Fruit fly (Drosophila melanogaster) whole organism, embryonic: ENCODE results near the gene CG3434.

Experiments
- C15 ChIP-seq: fragments of 200-800 bp; sonication (Bioruptor generic); IDR thresholded peaks from 3 replicates; pipeline ENCODE4 v1.3.6; 2022; ENCODE audit warnings: missing biosample characterization, missing genetic modification characterization
- CG10565 ChIP-seq: fragments of 200-800 bp; sonication (Bioruptor generic); optimal IDR thresholded peaks from 3 replicates; lab custom pipeline; 2016; ENCODE audit warnings: missing biosample characterization, mild to moderate bottlenecking, missing genetic modification characterization
- CG11093 ChIP-seq: fragments of 200-800 bp; sonication (Bioruptor generic); IDR thresholded peaks from 3 replicates; pipeline ENCODE4 v1.3.6; 2022; ENCODE audit warnings: missing biosample characterization, missing genetic modification characterization
- CG11456 ChIP-seq: fragments of 200-800 bp; sonication (Bioruptor generic); IDR thresholded peaks from 3 replicates; pipeline ENCODE4 v1.3.6; 2022; ENCODE audit warnings: missing biosample characterization, missing genetic modification characterization
- CG12769 ChIP-seq: fragments of 200-800 bp; sonication (Bioruptor generic); optimal IDR thresholded peaks from 2 replicates; lab custom pipeline; 2019; ENCODE audit warnings: missing biosample characterization, mild to moderate bottlenecking, missing genetic modification characterization, moderate library complexity
- CG13287 ChIP-seq: fragments of 200-800 bp; sonication (Bioruptor generic); IDR thresholded peaks from 2 replicates; pipeline ENCODE4 v1.3.6; 2022; ENCODE audit warnings: missing biosample characterization, missing genetic modification characterization; ENCODE audit not compliant: partially characterized antibody
- CG1529 ChIP-seq: fragments of 200-800 bp; sonication (Bioruptor generic); optimal IDR thresholded peaks from 3 replicates; lab custom pipeline; 2018; ENCODE audit warnings: missing biosample characterization, missing genetic modification characterization
- CG15696 ChIP-seq: fragments of 200-800 bp; sonication (Bioruptor generic); optimal IDR thresholded peaks from 2 replicates; lab custom pipeline; 2019; ENCODE audit warnings: missing biosample characterization, mild to moderate bottlenecking, missing genetic modification characterization, moderate library complexity
- CG18262 ChIP-seq: fragments of 200-800 bp; optimal IDR thresholded peaks from 3 replicates; lab custom pipeline; 2019; ENCODE audit warnings: missing biosample characterization, mild to moderate bottlenecking, missing genetic modification characterization, moderate library complexity
- CG18476 ChIP-seq: fragments of 200-800 bp; sonication (Bioruptor generic); optimal IDR thresholded peaks from 2 replicates; lab custom pipeline; 2016; ENCODE audit warnings: missing biosample characterization, mild to moderate bottlenecking, missing genetic modification characterization
- CG2199 ChIP-seq: fragments of 200-800 bp; sonication (Bioruptor generic); IDR thresholded peaks from 3 replicates; pipeline ENCODE4 v1.3.6; 2022; ENCODE audit warnings: missing biosample characterization, missing genetic modification characterization
- CG2889 ChIP-seq: fragments of 200-800 bp; sonication (Bioruptor generic); IDR thresholded peaks from 3 replicates; pipeline ENCODE4 v1.3.6; 2022; ENCODE audit warnings: missing biosample characterization, missing genetic modification characterization
- CG31388 ChIP-seq: fragments of 200-800 bp; sonication (Bioruptor generic); optimal IDR thresholded peaks from 2 replicates; lab custom pipeline; 2016; ENCODE audit warnings: missing biosample characterization, missing genetic modification characterization
- CG3163 ChIP-seq: fragments of 200-800 bp; sonication (Bioruptor generic); optimal IDR thresholded peaks from 3 replicates; lab custom pipeline; 2016; ENCODE audit warnings: missing biosample characterization, missing genetic modification characterization
- CG6765 ChIP-seq: fragments of 200-800 bp; sonication (Bioruptor generic); optimal IDR thresholded peaks from 3 replicates; lab custom pipeline; 2017; ENCODE audit warnings: missing biosample characterization, mild to moderate bottlenecking, missing genetic modification characterization
- CG7556 ChIP-seq: fragments of 200-800 bp; sonication (Bioruptor generic); optimal IDR thresholded peaks from 2 replicates; lab custom pipeline; 2017; ENCODE audit warnings: missing biosample characterization, mild to moderate bottlenecking, missing genetic modification characterization
- CG7987 ChIP-seq: fragments of 200-800 bp; sonication (Bioruptor generic); optimal IDR thresholded peaks from 2 replicates; lab custom pipeline; 2018; ENCODE audit warnings: missing biosample characterization, mild to moderate bottlenecking, missing genetic modification characterization, moderate library complexity
- CG8478 ChIP-seq: fragments of >200 bp; optimal IDR thresholded peaks from 2 replicates; lab custom pipeline; 2018
- CG8944 ChIP-seq: fragments of 200-800 bp; sonication (Bioruptor generic); optimal IDR thresholded peaks from 3 replicates; lab custom pipeline; 2016; ENCODE audit warnings: missing biosample characterization, missing genetic modification characterization
- CHES-1-like ChIP-seq: fragments of 200-800 bp; sonication (Bioruptor generic); optimal IDR thresholded peaks from 2 replicates; lab custom pipeline; 2016; ENCODE audit warnings: missing biosample characterization, missing genetic modification characterization
- Dip2 ChIP-seq: fragments of 200-800 bp; sonication (Bioruptor generic); IDR thresholded peaks from 2 replicates; pipeline ENCODE4 v1.3.6; 2022; ENCODE audit warnings: missing biosample characterization, missing genetic modification characterization
- Dip3 ChIP-seq: fragments of 200-800 bp; sonication (Bioruptor generic); optimal IDR thresholded peaks from 3 replicates; lab custom pipeline; 2016; ENCODE audit warnings: missing biosample characterization, missing genetic modification characterization
- Fer2 ChIP-seq: fragments of 200-800 bp; sonication (Bioruptor generic); optimal IDR thresholded peaks from 2 replicates; lab custom pipeline; 2018; ENCODE audit warnings: missing biosample characterization, mild to moderate bottlenecking, missing genetic modification characterization, moderate library complexity
- Fer3 ChIP-seq: fragments of 200-800 bp; sonication (Bioruptor generic); optimal IDR thresholded peaks from 2 replicates; lab custom pipeline; 2018; ENCODE audit warnings: missing biosample characterization, mild to moderate bottlenecking, missing genetic modification characterization, moderate library complexity
- HLH4C ChIP-seq: fragments of 200-800 bp; sonication (Bioruptor generic); IDR thresholded peaks from 3 replicates; pipeline ENCODE4 v1.3.6; 2022; ENCODE audit warnings: missing biosample characterization, missing genetic modification characterization; ENCODE audit not compliant: partially characterized antibody
- HmgZ ChIP-seq: fragments of 200-800 bp; sonication (Bioruptor generic); optimal IDR thresholded peaks from 2 replicates; lab custom pipeline; 2018; ENCODE audit warnings: missing biosample characterization, mild to moderate bottlenecking, missing genetic modification characterization
- Hmx ChIP-seq: fragments of 200-800 bp; sonication (Bioruptor generic); optimal IDR thresholded peaks from 2 replicates; lab custom pipeline; 2016; ENCODE audit warnings: missing biosample characterization, missing genetic modification characterization
- Nf-YA ChIP-seq: fragments of 200-800 bp; sonication (Bioruptor generic); IDR thresholded peaks from 2 replicates; pipeline ENCODE4 v1.3.6; 2022; ENCODE audit warnings: missing biosample characterization, missing genetic modification characterization
- Nf-YC ChIP-seq: fragments of 200-800 bp; optimal IDR thresholded peaks from 3 replicates; lab custom pipeline; 2019; ENCODE audit warnings: missing biosample characterization, mild to moderate bottlenecking, missing genetic modification characterization, moderate library complexity
- Sox102F ChIP-seq: fragments of 200-800 bp; sonication (Bioruptor generic); optimal IDR thresholded peaks from 2 replicates; lab custom pipeline; 2018; ENCODE audit warnings: missing biosample characterization, mild to moderate bottlenecking, missing genetic modification characterization, moderate library complexity
- amos ChIP-seq: fragments of 200-800 bp; sonication (Bioruptor generic); IDR thresholded peaks from 2 replicates; pipeline ENCODE4 v1.3.6; 2022; ENCODE audit warnings: missing biosample characterization, missing genetic modification characterization; ENCODE audit not compliant: partially characterized antibody
- bigmax ChIP-seq: fragments of 200-800 bp; sonication (Bioruptor generic); optimal IDR thresholded peaks from 2 replicates; lab custom pipeline; 2018; ENCODE audit warnings: missing biosample characterization, mild to moderate bottlenecking, missing genetic modification characterization
- da ChIP-seq: fragments of 200-800 bp; sonication (Bioruptor generic); optimal IDR thresholded peaks from 2 replicates; lab custom pipeline; 2016; ENCODE audit warnings: missing biosample characterization, missing genetic modification characterization
- dan ChIP-seq: fragments of 200-800 bp; sonication (Bioruptor generic); IDR thresholded peaks from 2 replicates; pipeline ENCODE4 v1.3.6; 2022; ENCODE audit warnings: missing biosample characterization, missing genetic modification characterization
- ems ChIP-seq: fragments of 200-800 bp; sonication (Bioruptor generic); optimal IDR thresholded peaks from 3 replicates; lab custom pipeline; 2016; ENCODE audit warnings: missing biosample characterization, missing genetic modification characterization
- fd102C ChIP-seq: fragments of 200-800 bp; sonication (Bioruptor generic); optimal IDR thresholded peaks from 2 replicates; lab custom pipeline; 2018; ENCODE audit warnings: missing biosample characterization, mild to moderate bottlenecking, missing genetic modification characterization, moderate library complexity
- gcm2 ChIP-seq: fragments of 200-800 bp; sonication (Bioruptor generic); optimal IDR thresholded peaks from 2 replicates; lab custom pipeline; 2016; ENCODE audit warnings: missing biosample characterization, missing genetic modification characterization
- lola ChIP-seq, 3 experiments: fragments of >200 bp in 2 of 3; fragments of 200-800 bp in 1 of 3; sonication (Bioruptor generic) in 1 of 3; optimal IDR thresholded peaks; 2 replicates each; lab custom pipeline; 2017 to 2019; ENCODE audit warnings: missing biosample characterization in 3 of 3, missing genetic modification characterization in 3 of 3, mild to moderate bottlenecking in 1 of 3, moderate library complexity in 1 of 3
- mirr ChIP-seq: fragments of 200-800 bp; sonication (Bioruptor generic); optimal IDR thresholded peaks from 3 replicates; lab custom pipeline; 2018; ENCODE audit warnings: missing biosample characterization, mild to moderate bottlenecking, missing genetic modification characterization
- org-1 ChIP-seq: fragments of 200-800 bp; sonication (Bioruptor generic); optimal IDR thresholded peaks from 2 replicates; lab custom pipeline; 2017; ENCODE audit warnings: missing biosample characterization, missing genetic modification characterization
- pros ChIP-seq: fragments of 200-800 bp; sonication (Bioruptor generic); optimal IDR thresholded peaks from 3 replicates; lab custom pipeline; 2019; ENCODE audit warnings: missing biosample characterization, mild to moderate bottlenecking, missing genetic modification characterization, moderate library complexity
- rib ChIP-seq: fragments of 200-800 bp; sonication (Bioruptor generic); IDR thresholded peaks from 2 replicates; pipeline ENCODE4 v1.3.6; 2022; ENCODE audit warnings: missing biosample characterization, missing genetic modification characterization
- run ChIP-seq: fragments of 200-800 bp; sonication (Bioruptor generic); optimal IDR thresholded peaks from 3 replicates; lab custom pipeline; 2018; ENCODE audit warnings: missing biosample characterization, mild to moderate bottlenecking, missing genetic modification characterization
- sob ChIP-seq: fragments of 200-800 bp; sonication (Bioruptor generic); IDR thresholded peaks from 2 replicates; pipeline ENCODE4 v1.3.6; 2022; ENCODE audit warnings: missing biosample characterization, missing genetic modification characterization
- ssp ChIP-seq: fragments of 200-800 bp; sonication (Bioruptor generic); IDR thresholded peaks from 2 replicates; pipeline ENCODE4 v1.3.6; 2022; ENCODE audit warnings: missing biosample characterization, missing genetic modification characterization
- tna ChIP-seq: fragments of 200-800 bp; sonication (Bioruptor generic); IDR thresholded peaks from 2 replicates; pipeline ENCODE4 v1.3.6; 2022; ENCODE audit warnings: missing biosample characterization, missing genetic modification characterization; ENCODE audit not compliant: partially characterized antibody
- toy ChIP-seq: fragments of 200-800 bp; sonication (Bioruptor generic); IDR thresholded peaks from 2 replicates; pipeline ENCODE4 v1.3.6; 2022; ENCODE audit warnings: missing biosample characterization, missing genetic modification characterization
- zen ChIP-seq: fragments of 200-800 bp; sonication (Bioruptor generic); optimal IDR thresholded peaks from 3 replicates; lab custom pipeline; 2018; ENCODE audit warnings: missing biosample characterization, mild to moderate bottlenecking, missing genetic modification characterization, moderate library complexity
- zfh2 ChIP-seq: fragments of 200-800 bp; sonication (Bioruptor generic); optimal IDR thresholded peaks from 2 replicates; lab custom pipeline; 2016; ENCODE audit warnings: missing biosample characterization, missing genetic modification characterization

CG3434 gene

dm6 chr3L:9460775-9461491 is at the start of gene CG3434, which contains the start of gene CG44838 (continued):
- TF ChIP-seq CG8478 (lab: Kevin White, UChicago) (no peak), sob (peak; percentile 80), CG31388 (peak; percentile 32), Nf-YC (tag; lab: Kevin White, UChicago) (peak; percentile 85), CG8944 (GFP tag; lab: Kevin White, UChicago) (peak; percentile 55), CG7987 (GFP tag; lab: Kevin White, UChicago) (peak; percentile 41), zfh2 (GFP tag; lab: Kevin White, UChicago) (peak; percentile 75), Hmx (peak; percentile 26), tna (GFP tag; lab: Robert Waterston, UW) (no peak), Fer3 (tag; lab: Kevin White, UChicago) (peak; percentile 71), pros (GFP tag; lab: Kevin White, UChicago) (peak; percentile 17), CG1529 (peak; percentile 45), da (GFP tag; lab: Kevin White, UChicago) (no peak), CG11456 (GFP tag; lab: Robert Waterston, UW) (peak; percentile 79), C15 (GFP tag; lab: Robert Waterston, UW) (peak; percentile 52; the same call in 1 of the 3 replicates), ems (peak; percentile 77), CG2889 (GFP tag; lab: Robert Waterston, UW) (peak; percentile 60; the same call in 2 of the 3 replicates), CG11093 (GFP tag; lab: Robert Waterston, UW) (peak; percentile 45; the same call in 1 of the 3 replicates), zen (tag; lab: Kevin White, UChicago) (peak; percentile 74), CG2199 (GFP tag; lab: Robert Waterston, UW) (peak; percentile 76), rib (GFP tag; lab: Robert Waterston, UW) (no peak), CG18262 (tag; lab: Kevin White, UChicago) (peak; percentile 80), amos (GFP tag; lab: Robert Waterston, UW) (no peak; the same call in 1 of the 2 replicates), CG3163 (GFP tag; lab: Kevin White, UChicago) (peak; percentile 31), run (tag; lab: Kevin White, UChicago) (peak; percentile 70), CG6765 (peak; percentile 76), CG18476 (GFP tag; lab: Kevin White, UChicago) (peak; percentile 64), ssp (peak; percentile 82), CG15696 (peak; percentile 84), mirr (GFP tag; lab: Kevin White, UChicago) (peak; percentile 44), Dip2 (GFP tag; lab: Robert Waterston, UW) (no peak), CG10565 (GFP tag; lab: Kevin White, UChicago) (peak; percentile 11), org-1 (GFP tag; lab: Kevin White, UChicago) (no peak), CG13287 (peak; percentile 67), Nf-YA (GFP tag; lab: Robert Waterston, UW) (peak; percentile 42; the same call in 1 of the 2 replicates), Sox102F (peak; percentile 79), lola (GFP tag; optimal IDR thresholded peaks at IDR 0.05; lab: Kevin White, UChicago) (peak in 1 of 3 experiments; percentile 79), Dip3 (GFP tag; lab: Kevin White, UChicago) (peak; percentile 48), CG7556 (GFP tag; lab: Kevin White, UChicago) (peak; percentile 72), gcm2 (GFP tag; lab: Kevin White, UChicago) (peak; percentile 77), Fer2 (tag; lab: Kevin White, UChicago) (peak; percentile 69), fd102C (GFP tag; lab: Kevin White, UChicago) (peak; percentile 31), bigmax (peak; percentile 50), CHES-1-like (GFP tag; lab: Kevin White, UChicago) (peak; percentile 75), HLH4C (GFP tag; lab: Robert Waterston, UW) (peak; percentile 44; the same call in 1 of the 3 replicates), HmgZ (tag; lab: Kevin White, UChicago) (peak; percentile 82), CG12769 (peak; percentile 40), toy (no peak), dan (GFP tag; lab: Robert Waterston, UW) (no peak)
